Worm (Caenorhabditis elegans) whole organism, L2 larva: ENCODE measurements around the gene asp-16.

Experiments used
- gmeb-1 ChIP-seq: fragments of 150-350 bp; optimal IDR thresholded peaks from 2 replicates; lab custom pipeline; 2014; ENCODE audit warnings: missing biosample characterization, missing genetic modification characterization
- nhr-77 ChIP-seq: fragments of 150-350 bp; optimal IDR thresholded peaks from 2 replicates; lab custom pipeline; 2014; ENCODE audit warnings: missing biosample characterization, missing genetic modification characterization

DNA sequence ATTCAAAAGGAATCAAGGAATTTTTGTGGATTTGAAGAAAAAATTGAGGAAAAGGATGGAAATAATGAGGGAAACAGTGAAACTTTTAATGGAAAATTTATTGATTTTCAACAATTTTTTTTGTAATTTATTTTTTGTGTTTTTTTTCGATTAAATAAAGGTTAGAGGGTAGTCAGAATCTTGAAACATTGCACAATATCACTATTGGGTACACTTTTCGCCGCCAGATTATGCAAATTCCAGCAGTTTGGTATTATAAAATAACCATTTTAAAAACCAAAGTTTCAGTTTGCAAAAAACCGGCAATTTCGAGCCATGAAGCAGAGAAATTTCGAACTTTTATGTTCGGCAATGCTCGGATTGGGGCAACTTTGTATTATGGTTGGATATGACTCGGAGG, 10.9 kb downstream of the asp-16 start, which contains the start of gene Y39B6A.27:
- TF ChIP-seq gmeb-1 (tag; lab: Kevin White, UChicago) (no peak), nhr-77 (tag; lab: Kevin White, UChicago) (no peak)
